Worm (Caenorhabditis elegans) whole organism, mixed stage, embryonic: Measurements from ENCODE around the gene F09C6.15.

Source experiments
- M03D4.4 ChIP-seq: sonication (generic microtip); optimal IDR thresholded peaks from 2 replicates; lab custom pipeline; 2017; ENCODE audit warnings: mild to moderate bottlenecking, missing genetic modification characterization, missing compliant biosample characterization
- blmp-1 ChIP-seq: fragments of 150-350 bp; optimal IDR thresholded peaks from 2 replicates; lab custom pipeline; 2014; ENCODE audit warnings: missing biosample characterization, missing genetic modification characterization
- elt-3 ChIP-seq: fragments of 150-350 bp; optimal IDR thresholded peaks from 2 replicates; lab custom pipeline; 2014; ENCODE audit warnings: missing biosample characterization, missing genetic modification characterization
- lin-32 ChIP-seq: fragments of 200-800 bp; sonication (Bioruptor generic); optimal IDR thresholded peaks from 2 replicates; lab custom pipeline; 2018; ENCODE audit warnings: mild to moderate bottlenecking, missing genetic modification characterization, missing compliant biosample characterization
- nhr-76 ChIP-seq: sonication (generic microtip); optimal IDR thresholded peaks from 2 replicates; lab custom pipeline; 2017; ENCODE audit warnings: missing biosample characterization, missing genetic modification characterization
- pha-4 ChIP-seq: fragments of 150-350 bp; optimal IDR thresholded peaks from 2 replicates; lab custom pipeline; 2018; ENCODE audit warnings: missing biosample characterization, missing genetic modification reagents, missing genetic modification characterization
- snpc-4 ChIP-seq: fragments of 150-350 bp; optimal IDR thresholded peaks from 2 replicates; lab custom pipeline; 2014; ENCODE audit warnings: missing biosample characterization, missing genetic modification characterization
- unc-39 ChIP-seq: fragments of 150-350 bp; optimal IDR thresholded peaks from 2 replicates; lab custom pipeline; 2014; ENCODE audit warnings: missing biosample characterization, missing genetic modification characterization
- unc-62 ChIP-seq: fragments of 150-350 bp; optimal IDR thresholded peaks from 2 replicates; lab custom pipeline; 2014; ENCODE audit warnings: missing biosample characterization, missing genetic modification reagents, missing genetic modification characterization
- ztf-11 ChIP-seq: fragments of 150-350 bp; optimal IDR thresholded peaks from 2 replicates; lab custom pipeline; 2014; ENCODE audit warnings: missing biosample characterization, missing genetic modification characterization

- no peak for TF ChIP-seq pha-4
- TF ChIP-seq snpc-4 (tag; lab: Kevin White, UChicago) = no peak
- no peak for TF ChIP-seq nhr-76 (tag; lab: Kevin White, UChicago)
- no peak for TF ChIP-seq elt-3 (tag; lab: Kevin White, UChicago)
- TF ChIP-seq unc-62 (GFP tag; lab: Kevin White, UChicago) = no peak
- TF ChIP-seq unc-39 (tag; lab: Kevin White, UChicago) = no peak
- no peak for TF ChIP-seq blmp-1
- TF ChIP-seq M03D4.4 (tag; lab: Kevin White, UChicago) = no peak
- TF ChIP-seq lin-32 (GFP tag; lab: Kevin White, UChicago) = no peak
- no peak for TF ChIP-seq ztf-11 (tag; lab: Kevin White, UChicago)
These were observed 16.3 kb downstream of the F09C6.15 start, which contains the start of gene F09C6.16 for ce11 chrV:16909871-16910270.
